Worm (Caenorhabditis elegans): ENCODE measurements around the gene C12D8.13.

C12D8.13 gene

ce11 chrV:10178166-10178565 is 42.3 kb downstream of the C12D8.13 start (continued):
- TF ChIP-seq lin-14 (GFP tag; optimal IDR thresholded peaks at IDR 0.05) (peak; percentile 85), dsc-1 (tag; optimal IDR thresholded peaks at IDR 0.05) (peak; percentile 73), F16B12.6 (tag; optimal IDR thresholded peaks at IDR 0.05) (no peak), nhr-28 (tag; optimal IDR thresholded peaks at IDR 0.05) (no peak), lin-13 (GFP tag; optimal IDR thresholded peaks at IDR 0.05) (peak; percentile 40), ceh-88 (GFP tag; IDR thresholded peaks at IDR 0.05) (peak; percentile 59), ceh-63 (GFP tag; optimal IDR thresholded peaks at IDR 0.05) (peak; percentile 78), tlp-1 (tag; optimal IDR thresholded peaks at IDR 0.05) (no peak), nhr-11 (tag; optimal IDR thresholded peaks at IDR 0.05) (no peak), egl-13 (tag; optimal IDR thresholded peaks at IDR 0.05) (peak; percentile 70), egl-27 (tag; optimal IDR thresholded peaks at IDR 0.05) (no peak), unc-130 (tag; optimal IDR thresholded peaks at IDR 0.05) (peak; percentile 39), zip-4 (GFP tag; optimal IDR thresholded peaks at IDR 0.05) (no peak), grh-1 (GFP tag; IDR thresholded peaks at IDR 0.05) (peak; percentile 91), ets-5 (GFP tag; IDR thresholded peaks at IDR 0.05) (no peak), nhr-12 (tag; optimal IDR thresholded peaks at IDR 0.05) (no peak), unc-30 (tag; optimal IDR thresholded peaks at IDR 0.05) (no peak), aly-2 (tag; optimal IDR thresholded peaks at IDR 0.05) (no peak), sup-37 (GFP tag; optimal IDR thresholded peaks at IDR 0.05) (peak; percentile 15), fkh-10 (GFP tag; optimal IDR thresholded peaks at IDR 0.05) (no peak), ztf-11 (tag; optimal IDR thresholded peaks at IDR 0.05) (peak in 1 of 2 experiments; percentile 60), isw-1 (GFP tag; IDR thresholded peaks at IDR 0.05) (peak; percentile 63), rnt-1 (tag; optimal IDR thresholded peaks at IDR 0.05) (peak; percentile 29), nhr-47 (tag; optimal IDR thresholded peaks at IDR 0.05) (peak; percentile 85), sox-4 (tag; optimal IDR thresholded peaks at IDR 0.05) (peak; percentile 41), ceh-82 (tag; optimal IDR thresholded peaks at IDR 0.05) (no peak), lir-3 (tag; optimal IDR thresholded peaks at IDR 0.05; ENCODE audit: poor library complexity) (peak; percentile 83), nhr-237 (tag; optimal IDR thresholded peaks at IDR 0.05) (peak; percentile 23), unc-62 (GFP tag; optimal IDR thresholded peaks at IDR 0.05) (no peak), pax-3 (tag; optimal IDR thresholded peaks at IDR 0.05) (peak; percentile 78), nhr-84 (tag; optimal IDR thresholded peaks at IDR 0.05) (no peak), hlh-4 (tag; optimal IDR thresholded peaks at IDR 0.05) (peak; percentile 24)

ce11 chrV:10174632-10175075 is 45.9 kb downstream of the C12D8.13 start:
- TF ChIP-seq lin-35 (GFP tag; optimal IDR thresholded peaks at IDR 0.05) = peak in 1 of 2 experiments; percentile 62
- TF ChIP-seq lin-13 (GFP tag; optimal IDR thresholded peaks at IDR 0.05) = peak; percentile 71
- no peak for TF ChIP-seq zip-4 (GFP tag; optimal IDR thresholded peaks at IDR 0.05)
- peak; percentile 74 for TF ChIP-seq fos-1 (tag; optimal IDR thresholded peaks at IDR 0.05)
- TF ChIP-seq swsn-7 (tag; optimal IDR thresholded peaks at IDR 0.05) = peak; percentile 85
- TF ChIP-seq unc-86 (tag; optimal IDR thresholded peaks at IDR 0.05) = peak; percentile 94
- TF ChIP-seq lin-15B (tag; optimal IDR thresholded peaks at IDR 0.05) = peak; percentile 5
- no peak for TF ChIP-seq F16B12.6 (tag; optimal IDR thresholded peaks at IDR 0.05)
- no peak for TF ChIP-seq pqm-1 (tag; optimal IDR thresholded peaks at IDR 0.05)
- no peak for TF ChIP-seq vab-15 (tag; optimal IDR thresholded peaks at IDR 0.05)
- TF ChIP-seq nhr-19 (GFP tag; conservative IDR thresholded peaks at IDR 0.05) = peak; percentile 46
- TF ChIP-seq fkh-10 (GFP tag; optimal IDR thresholded peaks at IDR 0.05) = peak; percentile 97
- TF ChIP-seq ztf-4 (tag; optimal IDR thresholded peaks at IDR 0.05) = peak; percentile 76
- TF ChIP-seq elt-2 (tag; optimal IDR thresholded peaks at IDR 0.05) = no peak
- TF ChIP-seq zag-1 (tag; optimal IDR thresholded peaks at IDR 0.05) = peak; percentile 75
- TF ChIP-seq ztf-11 (tag; optimal IDR thresholded peaks at IDR 0.05) = peak in 1 of 2 experiments; percentile 25
- no peak for TF ChIP-seq ama-1 (optimal IDR thresholded peaks at IDR 0.05)
- no peak for TF ChIP-seq sup-37 (GFP tag; optimal IDR thresholded peaks at IDR 0.05)
- TF ChIP-seq mep-1 (tag; optimal IDR thresholded peaks at IDR 0.05) = peak; percentile 55
- peak in 1 of 2 experiments; percentile 27 for TF ChIP-seq egl-27 (tag; optimal IDR thresholded peaks at IDR 0.05)
- TF ChIP-seq lsy-2 (tag; optimal IDR thresholded peaks at IDR 0.05) = peak; percentile 56 to 78
- peak; percentile 44 to 53 for TF ChIP-seq efl-1 (optimal IDR thresholded peaks at IDR 0.05)
- TF ChIP-seq efl-1 (GFP tag; optimal IDR thresholded peaks at IDR 0.05 in 1 of 2) = peak in 1 of 2 experiments; percentile 19
- peak; percentile 97 for TF ChIP-seq lin-14 (GFP tag; optimal IDR thresholded peaks at IDR 0.05)
- peak; percentile 55 for TF ChIP-seq irx-1 (tag; optimal IDR thresholded peaks at IDR 0.05)
- TF ChIP-seq sptf-1 (tag; optimal IDR thresholded peaks at IDR 0.05) = no peak
- TF ChIP-seq efl-3 (GFP tag; optimal IDR thresholded peaks at IDR 0.05) = no peak
- TF ChIP-seq nhr-85 (tag) = no peak
- TF ChIP-seq tbx-2 (tag; optimal IDR thresholded peaks at IDR 0.05) = peak; percentile 82
